Fruit fly (Drosophila melanogaster) whole organism, pupa: Measurements from ENCODE around the gene rictor.

ENCODE experiments used
- CG13204 ChIP-seq: fragments of 200-800 bp; sonication (Bioruptor generic); optimal IDR thresholded peaks from 2 replicates; lab custom pipeline; 2018; ENCODE audit warnings: missing biosample characterization, mild to moderate bottlenecking, missing genetic modification characterization, moderate library complexity
- CG15710 ChIP-seq: fragments of 200-800 bp; sonication (Bioruptor generic); optimal IDR thresholded peaks from 2 replicates; lab custom pipeline; 2018; ENCODE audit warnings: missing biosample characterization, mild to moderate bottlenecking, missing genetic modification characterization, moderate library complexity
- CG32121 ChIP-seq: fragments of 200-800 bp; sonication (Bioruptor generic); IDR thresholded peaks from 2 replicates; pipeline ENCODE4 v1.3.6; 2022; ENCODE audit warnings: missing biosample characterization, missing genetic modification characterization
- CG4496 ChIP-seq: fragments of 200-800 bp; sonication (Bioruptor generic); IDR thresholded peaks from 3 replicates; pipeline ENCODE4 v1.3.6; 2022; ENCODE audit warnings: missing biosample characterization, missing genetic modification characterization
- CG8159 ChIP-seq: fragments of 200-800 bp; sonication (Bioruptor generic); optimal IDR thresholded peaks from 3 replicates; lab custom pipeline; 2018; ENCODE audit warnings: missing biosample characterization, mild to moderate bottlenecking, missing genetic modification characterization, moderate library complexity
- CG8301 ChIP-seq: fragments of 200-800 bp; sonication (Bioruptor generic); optimal IDR thresholded peaks from 2 replicates; lab custom pipeline; 2018; ENCODE audit warnings: missing biosample characterization, mild to moderate bottlenecking, missing genetic modification characterization
- CG9948 ChIP-seq: fragments of 200-800 bp; sonication (Bioruptor generic); optimal IDR thresholded peaks from 2 replicates; lab custom pipeline; 2018; ENCODE audit warnings: missing biosample characterization, mild to moderate bottlenecking, missing genetic modification characterization, moderate library complexity
- D1 ChIP-seq: fragments of 200-800 bp; sonication (Bioruptor generic); optimal IDR thresholded peaks from 2 replicates; lab custom pipeline; 2018; ENCODE audit warnings: missing biosample characterization, mild to moderate bottlenecking, missing genetic modification characterization, moderate library complexity
- EcR ChIP-seq: fragments of 200-800 bp; sonication (Bioruptor generic); optimal IDR thresholded peaks from 3 replicates; lab custom pipeline; 2019; ENCODE audit warnings: missing biosample characterization, missing genetic modification characterization, mild to moderate bottlenecking, moderate library complexity, missing genetic modification reagents
- Ets98B ChIP-seq: fragments of 200-800 bp; sonication (Bioruptor generic); IDR thresholded peaks from 2 replicates; pipeline ENCODE4 v1.3.6; 2022; ENCODE audit warnings: missing biosample characterization, missing genetic modification characterization
- Pif1A ChIP-seq: fragments of 200-800 bp; sonication (Bioruptor generic); optimal IDR thresholded peaks from 3 replicates; lab custom pipeline; 2016; ENCODE audit warnings: missing biosample characterization, missing genetic modification characterization
- fd96Ca ChIP-seq: fragments of 200-800 bp; sonication (Bioruptor generic); IDR thresholded peaks from 3 replicates; pipeline ENCODE4 v1.3.6; 2022; ENCODE audit warnings: missing biosample characterization, missing genetic modification characterization

- TF ChIP-seq Pif1A (no peak), D1 (tag; lab: Kevin White, UChicago) (no peak), CG4496 (GFP tag; lab: Robert Waterston, UW) (no peak), CG32121 (no peak), EcR (no peak), CG9948 (tag; lab: Kevin White, UChicago) (no peak), Ets98B (GFP tag; lab: Robert Waterston, UW) (no peak), CG13204 (no peak), CG15710 (tag; lab: Kevin White, UChicago) (no peak), fd96Ca (GFP tag; lab: Robert Waterston, UW) (no peak), CG8159 (no peak), CG8301 (tag; lab: Kevin White, UChicago) (no peak)
These were observed 19.2 kb downstream of the rictor start, which contains the start of gene CG14196 for dm6 chrX:19241790-19242373.
